Fruit fly (Drosophila melanogaster) whole organism, embryonic: ENCODE results near the gene CG7564.
A peak's percentile ranks its signal among the peaks of the same experiment; 100 is the strongest.

Experiments used
- ATbp ChIP-seq: fragments of 200-800 bp; sonication (Bioruptor generic); optimal IDR thresholded peaks from 2 replicates; lab custom pipeline; 2017; ENCODE audit warnings: missing biosample characterization, mild to moderate bottlenecking, missing genetic modification characterization, missing genetic modification reagents
- Abd-B ChIP-seq: fragments of 200-800 bp; sonication (Bioruptor generic); optimal IDR thresholded peaks from 2 replicates; lab custom pipeline; 2018; ENCODE audit warnings: missing biosample characterization, mild to moderate bottlenecking, missing genetic modification characterization, moderate library complexity
- Ada2b ChIP-seq: fragments of 200-800 bp; sonication (Bioruptor generic); IDR thresholded peaks from 2 replicates; pipeline ENCODE4 v1.3.6; 2022; ENCODE audit warnings: missing biosample characterization, missing genetic modification characterization
- Atf3 ChIP-seq: fragments of 200-800 bp; sonication (Bioruptor generic); optimal IDR thresholded peaks from 3 replicates; lab custom pipeline; 2016; ENCODE audit warnings: missing biosample characterization, missing genetic modification characterization
- C15 ChIP-seq: fragments of 200-800 bp; sonication (Bioruptor generic); IDR thresholded peaks from 3 replicates; pipeline ENCODE4 v1.3.6; 2022; ENCODE audit warnings: missing biosample characterization, missing genetic modification characterization
- CG12236 ChIP-seq: fragments of 200-800 bp; sonication (Bioruptor generic); optimal IDR thresholded peaks from 2 replicates; lab custom pipeline; 2016; ENCODE audit warnings: missing biosample characterization, missing genetic modification characterization
- CG12299 ChIP-seq: fragments of 200-800 bp; sonication (Bioruptor generic); optimal IDR thresholded peaks from 2 replicates; lab custom pipeline; 2018; ENCODE audit warnings: missing biosample characterization, mild to moderate bottlenecking, missing genetic modification characterization
- CG13624 ChIP-seq: fragments of 200-800 bp; sonication (Bioruptor generic); optimal IDR thresholded peaks from 2 replicates; lab custom pipeline; 2016; ENCODE audit warnings: missing biosample characterization, missing genetic modification characterization
- CG13775 ChIP-seq: fragments of 200-800 bp; sonication (Bioruptor generic); optimal IDR thresholded peaks from 3 replicates; lab custom pipeline; 2017; ENCODE audit warnings: missing biosample characterization, mild to moderate bottlenecking, missing genetic modification characterization
- CG17328 ChIP-seq: fragments of 200-800 bp; sonication (Bioruptor generic); IDR thresholded peaks from 2 replicates; pipeline ENCODE4 v1.3.6; 2022; ENCODE audit warnings: missing biosample characterization, missing genetic modification characterization
- CG17385 ChIP-seq: fragments of 200-800 bp; sonication (Bioruptor generic); optimal IDR thresholded peaks from 3 replicates; lab custom pipeline; 2018; ENCODE audit warnings: missing biosample characterization, mild to moderate bottlenecking, missing genetic modification characterization
- CG17829 ChIP-seq: fragments of 200-800 bp; optimal IDR thresholded peaks from 2 replicates; lab custom pipeline; 2019; ENCODE audit warnings: missing biosample characterization, mild to moderate bottlenecking, missing genetic modification characterization, moderate library complexity
- CG17912 ChIP-seq: fragments of 200-800 bp; sonication (Bioruptor generic); optimal IDR thresholded peaks from 2 replicates; lab custom pipeline; 2018; ENCODE audit warnings: missing biosample characterization, mild to moderate bottlenecking, missing genetic modification characterization
- CG18011 ChIP-seq: fragments of 200-800 bp; sonication (Bioruptor generic); optimal IDR thresholded peaks from 2 replicates; lab custom pipeline; 2017; ENCODE audit warnings: missing biosample characterization, missing genetic modification characterization, mild to moderate bottlenecking, moderate library complexity, missing genotype
- CG18599 ChIP-seq: fragments of 200-800 bp; sonication (Bioruptor generic); optimal IDR thresholded peaks from 3 replicates; lab custom pipeline; 2017; ENCODE audit warnings: missing biosample characterization, missing genetic modification characterization, mild to moderate bottlenecking, moderate library complexity, missing genetic modification reagents
- CG2129 ChIP-seq: fragments of 200-800 bp; sonication (Bioruptor generic); IDR thresholded peaks from 2 replicates; pipeline ENCODE4 v1.3.6; 2022; ENCODE audit warnings: missing biosample characterization, missing genetic modification characterization; ENCODE audit not compliant: partially characterized antibody
- CG4404 ChIP-seq: fragments of 200-800 bp; sonication (Bioruptor generic); IDR thresholded peaks from 2 replicates; pipeline ENCODE4 v1.3.6; 2022; ENCODE audit warnings: missing biosample characterization, missing genetic modification characterization
- CG7928 ChIP-seq: fragments of 200-800 bp; sonication (Bioruptor generic); optimal IDR thresholded peaks from 2 replicates; lab custom pipeline; 2017; ENCODE audit warnings: missing biosample characterization, mild to moderate bottlenecking, missing genetic modification characterization
- CG8281 ChIP-seq: fragments of 200-800 bp; sonication (Bioruptor generic); optimal IDR thresholded peaks from 2 replicates; lab custom pipeline; 2018; ENCODE audit warnings: missing biosample characterization, mild to moderate bottlenecking, missing genetic modification characterization, moderate library complexity
- CkIIα-i1 ChIP-seq: fragments of 200-800 bp; sonication (Bioruptor generic); IDR thresholded peaks from 2 replicates; pipeline ENCODE4 v1.3.6; 2022; ENCODE audit warnings: missing biosample characterization, missing genetic modification characterization
- Drgx ChIP-seq: fragments of 200-800 bp; sonication (Bioruptor generic); IDR thresholded peaks from 2 replicates; pipeline ENCODE4 v1.3.6; 2022; ENCODE audit warnings: missing biosample characterization, missing genetic modification characterization
- E2f2 ChIP-seq: fragments of 200-800 bp; sonication (Bioruptor generic); IDR thresholded peaks from 2 replicates; pipeline ENCODE4 v1.3.6; 2022; ENCODE audit warnings: missing biosample characterization, missing genetic modification characterization
- Hr3 ChIP-seq: fragments of 200-800 bp; sonication (Bioruptor generic); optimal IDR thresholded peaks from 3 replicates; lab custom pipeline; 2016; ENCODE audit warnings: missing biosample characterization, missing genetic modification characterization
- Lhr ChIP-seq: fragments of 200-800 bp; sonication (Bioruptor generic); optimal IDR thresholded peaks from 3 replicates; lab custom pipeline; 2017; ENCODE audit warnings: mild to moderate bottlenecking, missing biosample characterization, missing genetic modification reagents, missing genetic modification characterization
- MBD-R2 ChIP-seq: fragments of 200-800 bp; sonication (Bioruptor generic); IDR thresholded peaks from 2 replicates; pipeline ENCODE4 v1.3.6; 2022; ENCODE audit warnings: missing biosample characterization, missing genetic modification characterization
- Optix ChIP-seq: fragments of 200-800 bp; sonication (Bioruptor generic); IDR thresholded peaks from 3 replicates; pipeline ENCODE4 v1.3.6; 2022; ENCODE audit warnings: missing biosample characterization, missing genetic modification characterization
- Pdp1 ChIP-seq, 2 experiments: fragments of 200-800 bp; sonication (Bioruptor generic); optimal IDR thresholded peaks; 3 replicates each; lab custom pipeline; 2016; ENCODE audit warnings: missing biosample characterization in 2 of 2, missing genetic modification characterization in 2 of 2, mild to moderate bottlenecking in 1 of 2, moderate library complexity in 1 of 2
- Sox100B ChIP-seq: fragments of 200-800 bp; sonication (Bioruptor generic); optimal IDR thresholded peaks from 3 replicates; lab custom pipeline; 2018; ENCODE audit warnings: missing biosample characterization, mild to moderate bottlenecking, missing genetic modification characterization
- Taf1 ChIP-seq: fragments of 200-800 bp; sonication (Bioruptor generic); IDR thresholded peaks from 2 replicates; pipeline ENCODE4 v1.3.6; 2022; ENCODE audit warnings: missing biosample characterization, missing genetic modification characterization
- al ChIP-seq: fragments of 200-800 bp; sonication (Bioruptor generic); IDR thresholded peaks from 2 replicates; pipeline ENCODE4 v1.3.6; 2022; ENCODE audit warnings: missing biosample characterization, missing genetic modification characterization
- ato ChIP-seq: fragments of 200-800 bp; sonication (Bioruptor generic); IDR thresholded peaks from 2 replicates; pipeline ENCODE4 v1.3.6; 2022; ENCODE audit warnings: missing biosample characterization, missing genetic modification characterization; ENCODE audit not compliant: partially characterized antibody
- az2 ChIP-seq: fragments of 200-800 bp; sonication (Bioruptor generic); optimal IDR thresholded peaks from 3 replicates; lab custom pipeline; 2016; ENCODE audit warnings: missing biosample characterization, missing genetic modification characterization
- bowl ChIP-seq: fragments of 200-800 bp; sonication (Bioruptor generic); IDR thresholded peaks from 2 replicates; pipeline ENCODE4 v1.3.6; 2022; ENCODE audit warnings: missing biosample characterization, missing genetic modification characterization
- crol ChIP-seq: fragments of 200-800 bp; sonication (Bioruptor generic); IDR thresholded peaks from 2 replicates; pipeline ENCODE4 v1.3.6; 2022; ENCODE audit warnings: missing biosample characterization, missing genetic modification characterization
- danr ChIP-seq: fragments of 200-800 bp; sonication (Bioruptor generic); IDR thresholded peaks from 2 replicates; pipeline ENCODE4 v1.3.6; 2022; ENCODE audit warnings: missing biosample characterization, missing genetic modification characterization
- disco-r ChIP-seq: fragments of 200-800 bp; sonication (Bioruptor generic); optimal IDR thresholded peaks from 2 replicates; lab custom pipeline; 2016; ENCODE audit warnings: missing biosample characterization, missing genetic modification characterization
- fd3F ChIP-seq: fragments of 200-800 bp; sonication (Bioruptor generic); optimal IDR thresholded peaks from 2 replicates; lab custom pipeline; 2018; ENCODE audit warnings: missing biosample characterization, mild to moderate bottlenecking, missing genetic modification characterization, moderate library complexity
- fu2 ChIP-seq: fragments of 200-800 bp; sonication (Bioruptor generic); optimal IDR thresholded peaks from 2 replicates; lab custom pipeline; 2016; ENCODE audit warnings: missing biosample characterization, missing genetic modification characterization
- her ChIP-seq: fragments of 200-800 bp; sonication (Bioruptor generic); optimal IDR thresholded peaks from 2 replicates; lab custom pipeline; 2016; ENCODE audit warnings: missing biosample characterization, missing genetic modification characterization
- insv ChIP-seq, 2 experiments: fragments of 200-800 bp; sonication (Bioruptor generic); optimal IDR thresholded peaks; 3 replicates each; lab custom pipeline; 2016 to 2018; ENCODE audit warnings: missing biosample characterization in 2 of 2, missing genetic modification characterization in 2 of 2
- kay ChIP-seq: fragments of 200-800 bp; sonication (Bioruptor generic); optimal IDR thresholded peaks from 2 replicates; lab custom pipeline; 2016; ENCODE audit warnings: missing biosample characterization, missing genetic modification characterization
- lab ChIP-seq: fragments of 200-800 bp; sonication (Bioruptor generic); optimal IDR thresholded peaks from 3 replicates; lab custom pipeline; 2017; ENCODE audit warnings: missing biosample characterization, missing genetic modification characterization, mild to moderate bottlenecking, moderate library complexity, missing genetic modification reagents
- nmo ChIP-seq: fragments of 200-800 bp; sonication (Bioruptor generic); optimal IDR thresholded peaks from 2 replicates; lab custom pipeline; 2018; ENCODE audit warnings: missing biosample characterization, mild to moderate bottlenecking, missing genetic modification characterization, moderate library complexity
- nom ChIP-seq: fragments of 200-800 bp; sonication (Bioruptor generic); optimal IDR thresholded peaks from 2 replicates; lab custom pipeline; 2017; ENCODE audit warnings: missing biosample characterization, missing genetic modification characterization, mild to moderate bottlenecking, moderate library complexity, missing genetic modification reagents
- pan ChIP-seq, 4 experiments: fragments of >200 bp in 3 of 4; fragments of 200-800 bp in 1 of 4; sonication (Bioruptor generic) in 1 of 4; optimal IDR thresholded peaks in 3 of 4; IDR thresholded peaks in 1 of 4; 2 replicates each; pipeline versions ENCODE4 v1.3.6 to Lab custom; 2017 to 2022; ENCODE audit warnings: missing biosample characterization in 2 of 4, missing genetic modification characterization in 2 of 4, mixed read lengths in 1 of 4
- ranshi ChIP-seq: fragments of 200-800 bp; sonication (Bioruptor generic); IDR thresholded peaks from 2 replicates; pipeline ENCODE4 v1.3.6; 2022; ENCODE audit warnings: missing biosample characterization, missing genetic modification characterization
- row ChIP-seq: fragments of 200-800 bp; sonication (Bioruptor generic); IDR thresholded peaks from 3 replicates; pipeline ENCODE4 v1.3.6; 2022; ENCODE audit warnings: missing biosample characterization, missing genetic modification characterization
- sisA ChIP-seq: fragments of 200-800 bp; sonication (Bioruptor generic); IDR thresholded peaks from 2 replicates; pipeline ENCODE4 v1.3.6; 2022; ENCODE audit warnings: missing biosample characterization, missing genetic modification characterization
- usp ChIP-seq: fragments of >200 bp; optimal IDR thresholded peaks from 2 replicates; lab custom pipeline; 2017; ENCODE audit warnings: missing biosample characterization, missing genetic modification characterization
- wek ChIP-seq: fragments of 200-800 bp; sonication (Bioruptor generic); optimal IDR thresholded peaks from 3 replicates; lab custom pipeline; 2018; ENCODE audit warnings: missing biosample characterization, mild to moderate bottlenecking, missing genetic modification characterization, moderate library complexity

CG7564 gene

dm6 chr3L:17475979-17476393 lies 38.1 kb upstream of the CG7564 start, which contains the start of gene CG34250 (continued):
- TF ChIP-seq her (no peak), lab (GFP tag; lab: Kevin White, UChicago) (peak; percentile 22), Hr3 (peak; percentile 15), usp (GFP tag; lab: Kevin White, UChicago) (no peak), CG7928 (GFP tag; lab: Kevin White, UChicago) (peak; percentile 54), CG18011 (peak; percentile 4), Drgx (GFP tag; lab: Robert Waterston, UW) (no peak), CG12299 (tag; lab: Kevin White, UChicago) (no peak), Atf3 (GFP tag; lab: Kevin White, UChicago) (no peak), nmo (GFP tag; lab: Kevin White, UChicago) (peak; percentile 70), pan (optimal IDR thresholded peaks at IDR 0.05; lab: Kevin White, UChicago) (no peak), pan (GFP tag; optimal IDR thresholded peaks at IDR 0.05 in 1 of 2, IDR thresholded peaks at IDR 0.05 in 1 of 2) (no peak), CG13624 (GFP tag; lab: Kevin White, UChicago) (no peak), Pdp1 (GFP tag; optimal IDR thresholded peaks at IDR 0.05; lab: Kevin White, UChicago) (peak in 1 of 2 experiments; percentile 2), disco-r (no peak), nom (no peak), CG12236 (no peak), row (GFP tag; lab: Robert Waterston, UW) (peak; percentile 47; the same call in 1 of the 3 replicates), CG17912 (GFP tag; lab: Kevin White, UChicago) (no peak), CG17328 (GFP tag; lab: Robert Waterston, UW) (peak; percentile 21; the same call in 1 of the 2 replicates), crol (GFP tag; lab: Robert Waterston, UW) (no peak), fu2 (GFP tag; lab: Kevin White, UChicago) (no peak), sisA (GFP tag; lab: Robert Waterston, UW) (no peak), Ada2b (GFP tag; lab: Robert Waterston, UW) (no peak; the same call in 1 of the 2 replicates), Optix (GFP tag; lab: Robert Waterston, UW) (no peak), Abd-B (peak; percentile 46), E2f2 (GFP tag; lab: Robert Waterston, UW) (no peak), C15 (GFP tag; lab: Robert Waterston, UW) (no peak), fd3F (GFP tag; lab: Kevin White, UChicago) (no peak), insv (GFP tag; optimal IDR thresholded peaks at IDR 0.05; lab: Kevin White, UChicago) (peak in 1 of 2 experiments; percentile 50), Lhr (GFP tag; lab: Kevin White, UChicago) (peak; percentile 76), az2 (GFP tag; lab: Kevin White, UChicago) (peak; percentile 18), kay (GFP tag; lab: Kevin White, UChicago) (peak; percentile 6), wek (GFP tag; lab: Kevin White, UChicago) (no peak), CG17385 (GFP tag; lab: Kevin White, UChicago) (no peak), CG8281 (tag; lab: Kevin White, UChicago) (no peak), CG17829 (tag; lab: Kevin White, UChicago) (peak; percentile 62), CkIIα-i1 (GFP tag; lab: Robert Waterston, UW) (no peak), Sox100B (GFP tag; lab: Kevin White, UChicago) (no peak), bowl (GFP tag; lab: Robert Waterston, UW) (no peak), CG18599 (peak; percentile 26), CG13775 (GFP tag; lab: Kevin White, UChicago) (peak; percentile 59), CG4404 (GFP tag; lab: Robert Waterston, UW) (no peak), al (GFP tag; lab: Robert Waterston, UW) (no peak), ato (peak; percentile 11; the same call in 1 of the 2 replicates), ranshi (GFP tag; lab: Robert Waterston, UW) (no peak), Taf1 (no peak), ATbp (no peak), MBD-R2 (GFP tag; lab: Robert Waterston, UW) (peak; percentile 68), danr (no peak), CG2129 (GFP tag; lab: Robert Waterston, UW) (peak; percentile 28; the same call in 1 of the 2 replicates)
